Worm (Caenorhabditis elegans) whole organism, L1 larva: Measurements from ENCODE around the gene F35C11.3.

ENCODE experiments used
- ama-1 ChIP-seq: fragments of 150-350 bp; optimal IDR thresholded peaks from 2 replicates; lab custom pipeline; 2014
- elt-3 ChIP-seq, 6 experiments: fragments of 150-350 bp in 1 of 6; sonication (generic microtip); optimal IDR thresholded peaks; 2 replicates each; lab custom pipeline; 2017 to 2018; ENCODE audit warnings: missing biosample characterization in 6 of 6, missing genetic modification characterization in 6 of 6, inconsistent platforms in 1 of 6
- nhr-11 ChIP-seq: fragments of 150-350 bp; optimal IDR thresholded peaks from 2 replicates; lab custom pipeline; 2014; ENCODE audit warnings: missing biosample characterization, missing genetic modification characterization
- nhr-28 ChIP-seq: fragments of 150-350 bp; optimal IDR thresholded peaks from 2 replicates; lab custom pipeline; 2014; ENCODE audit warnings: missing biosample characterization, missing genetic modification characterization
- nhr-77 ChIP-seq: fragments of 150-350 bp; optimal IDR thresholded peaks from 2 replicates; lab custom pipeline; 2014; ENCODE audit warnings: missing biosample characterization, missing genetic modification characterization
- snpc-4 ChIP-seq: fragments of 150-350 bp; optimal IDR thresholded peaks from 2 replicates; lab custom pipeline; 2014; ENCODE audit warnings: missing biosample characterization, missing genetic modification characterization

DNA sequence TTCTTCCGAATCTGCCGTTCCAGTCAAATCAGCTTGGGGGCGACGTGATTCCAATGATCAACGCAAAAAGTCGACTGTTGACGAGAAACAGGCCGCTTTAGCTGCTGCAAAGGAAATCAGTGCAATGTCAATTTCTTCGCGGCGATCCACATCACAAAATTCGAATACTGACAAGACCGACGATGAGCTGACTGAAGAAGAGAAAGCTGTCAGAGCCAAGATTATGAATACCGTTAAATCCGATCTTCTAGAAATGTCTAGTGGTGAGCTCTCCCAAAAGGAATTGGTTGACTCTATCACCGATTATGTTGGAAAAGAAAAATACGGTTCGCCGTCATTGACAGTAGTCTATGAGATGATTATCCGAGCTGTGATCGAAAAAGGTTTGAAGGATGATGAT lies 26.3 kb upstream of the F35C11.3 start:
- TF ChIP-seq snpc-4 = no peak
- no peak for TF ChIP-seq elt-3 (tag; optimal IDR thresholded peaks at IDR 0.05; lab: Kevin White, UChicago)
- TF ChIP-seq nhr-28 (tag; lab: Kevin White, UChicago) = no peak
- TF ChIP-seq nhr-11 (tag; lab: Kevin White, UChicago) = no peak
- TF ChIP-seq nhr-77 (tag; lab: Kevin White, UChicago) = no peak
- TF ChIP-seq ama-1 (lab: Kevin White, UChicago) = no peak
